Worm (Caenorhabditis elegans) whole organism, L3 larva: ENCODE measurements around the gene wee-1.3.

Source experiments
- R02D3.7 ChIP-seq: fragments of 150-350 bp; optimal IDR thresholded peaks from 2 replicates; lab custom pipeline; 2014; ENCODE audit warnings: missing biosample characterization, missing genetic modification characterization
- elt-3 ChIP-seq, 3 experiments: fragments of 150-350 bp in 1 of 3; sonication (generic microtip) in 2 of 3; optimal IDR thresholded peaks; 2 replicates in 2 of 3; 4 replicates in 1 of 3; lab custom pipeline; 2014 to 2017; ENCODE audit warnings: missing biosample characterization in 3 of 3, missing genetic modification characterization in 3 of 3
- nhr-23 ChIP-seq: fragments of 150-350 bp; optimal IDR thresholded peaks from 2 replicates; lab custom pipeline; 2014; ENCODE audit warnings: missing biosample characterization, missing genetic modification reagents, missing genetic modification characterization
- sea-2 ChIP-seq: fragments of 150-350 bp; sonication (generic microtip); optimal IDR thresholded peaks from 4 replicates; lab custom pipeline; 2014; ENCODE audit warnings: missing biosample characterization, missing genetic modification reagents, missing genetic modification characterization

- TF ChIP-seq nhr-23 (tag; lab: Kevin White, UChicago) (no peak), elt-3 (tag; optimal IDR thresholded peaks at IDR 0.05; lab: Kevin White, UChicago) (no peak), sea-2 (GFP tag; lab: Kevin White, UChicago) (no peak), R02D3.7 (tag; lab: Kevin White, UChicago) (no peak)
These were observed 8.2 kb upstream of the wee-1.3 start, which contains the start of gene cutl-2 for ce11 chrII:9724464-9724863.
